Worm (Caenorhabditis elegans) whole organism, L2 larva: ENCODE data around the gene slc-25A18.1.
A peak's percentile ranks its signal among the peaks of the same experiment; 100 is the strongest.

Experiments
- C34F6.9 ChIP-seq: fragments of 150-350 bp; optimal IDR thresholded peaks from 2 replicates; lab custom pipeline; 2014; ENCODE audit warnings: missing biosample characterization, missing genetic modification characterization
- F13H6.1 ChIP-seq: sonication (generic microtip); optimal IDR thresholded peaks from 2 replicates; lab custom pipeline; 2016; ENCODE audit warnings: missing genetic modification characterization, missing compliant biosample characterization
- R02D3.7 ChIP-seq: fragments of 150-350 bp; optimal IDR thresholded peaks from 2 replicates; lab custom pipeline; 2014; ENCODE audit warnings: missing biosample characterization, missing genetic modification characterization
- Y55F3AM.14 ChIP-seq: fragments of 200-800 bp; sonication (Bioruptor generic); optimal IDR thresholded peaks from 2 replicates; lab custom pipeline; 2018; ENCODE audit warnings: mild to moderate bottlenecking, missing genetic modification characterization, missing compliant biosample characterization
- ZK546.5 ChIP-seq: sonication (generic microtip); optimal IDR thresholded peaks from 2 replicates; lab custom pipeline; 2017; ENCODE audit warnings: missing biosample characterization, missing genetic modification characterization
- alr-1 ChIP-seq: fragments of 150-350 bp; optimal IDR thresholded peaks from 2 replicates; lab custom pipeline; 2014; ENCODE audit warnings: missing biosample characterization, missing genetic modification characterization
- aly-2 ChIP-seq: fragments of 150-350 bp; optimal IDR thresholded peaks from 2 replicates; lab custom pipeline; 2014; ENCODE audit warnings: missing biosample characterization, missing genetic modification characterization
- ama-1 ChIP-seq: fragments of 150-350 bp; optimal IDR thresholded peaks from 2 replicates; lab custom pipeline; 2018; ENCODE audit warnings: inconsistent platforms
- blmp-1 ChIP-seq: sonication (generic microtip); optimal IDR thresholded peaks from 2 replicates; lab custom pipeline; 2017; ENCODE audit warnings: missing genetic modification characterization, mild to moderate bottlenecking, missing compliant biosample characterization, antibody characterized with exemption, moderate library complexity; ENCODE audit not compliant: insufficient read depth
- ceh-16 ChIP-seq: fragments of 150-350 bp; optimal IDR thresholded peaks from 2 replicates; lab custom pipeline; 2014; ENCODE audit warnings: missing biosample characterization, missing genetic modification characterization
- ceh-82 ChIP-seq: fragments of 150-350 bp; optimal IDR thresholded peaks from 2 replicates; lab custom pipeline; 2014; ENCODE audit warnings: missing biosample characterization, missing genetic modification characterization
- crh-2 ChIP-seq: sonication (generic microtip); optimal IDR thresholded peaks from 2 replicates; lab custom pipeline; 2017; ENCODE audit warnings: missing biosample characterization, missing genetic modification characterization
- dmd-4 ChIP-seq: sonication (generic microtip); optimal IDR thresholded peaks from 2 replicates; lab custom pipeline; 2017; ENCODE audit warnings: missing biosample characterization, missing genetic modification characterization
- egl-27 ChIP-seq: sonication (generic microtip); optimal IDR thresholded peaks from 3 replicates; lab custom pipeline; 2017; ENCODE audit warnings: missing biosample characterization, missing genetic modification reagents, missing genetic modification characterization
- elt-1 ChIP-seq: fragments of 150-350 bp; optimal IDR thresholded peaks from 2 replicates; lab custom pipeline; 2014; ENCODE audit warnings: missing biosample characterization, missing genetic modification characterization
- elt-3 ChIP-seq: sonication (generic microtip); optimal IDR thresholded peaks from 2 replicates; lab custom pipeline; 2017; ENCODE audit warnings: missing biosample characterization, missing genetic modification characterization
- fos-1 ChIP-seq: fragments of 150-350 bp; optimal IDR thresholded peaks from 2 replicates; lab custom pipeline; 2014; ENCODE audit warnings: missing biosample characterization, missing genetic modification characterization
- gmeb-1 ChIP-seq: fragments of 150-350 bp; optimal IDR thresholded peaks from 2 replicates; lab custom pipeline; 2014; ENCODE audit warnings: missing biosample characterization, missing genetic modification characterization
- lin-11 ChIP-seq: fragments of 150-350 bp; sonication (generic microtip); optimal IDR thresholded peaks from 2 replicates; lab custom pipeline; 2014; ENCODE audit warnings: missing biosample characterization, missing genetic modification characterization, inconsistent platforms, mixed read lengths
- lin-13 ChIP-seq: fragments of 150-350 bp; optimal IDR thresholded peaks from 2 replicates; lab custom pipeline; 2014; ENCODE audit warnings: missing biosample characterization, missing genetic modification reagents, missing genetic modification characterization
- lin-39 ChIP-seq: fragments of 150-350 bp; optimal IDR thresholded peaks from 2 replicates; lab custom pipeline; 2014; ENCODE audit warnings: missing biosample characterization, missing genetic modification reagents, missing genetic modification characterization
- lsy-2 ChIP-seq, 2 experiments: fragments of 150-350 bp in 1 of 2; sonication (generic microtip) in 1 of 2; optimal IDR thresholded peaks; 2 replicates each; lab custom pipeline; 2014 to 2017; ENCODE audit warnings: missing biosample characterization in 2 of 2, missing genetic modification characterization in 2 of 2
- mab-5 ChIP-seq: fragments of 150-350 bp; optimal IDR thresholded peaks from 2 replicates; lab custom pipeline; 2014; ENCODE audit warnings: missing biosample characterization, missing genetic modification characterization
- mbf-1 ChIP-seq: sonication (generic microtip); optimal IDR thresholded peaks from 2 replicates; lab custom pipeline; 2017; ENCODE audit warnings: missing biosample characterization, missing genetic modification characterization
- mdl-1 ChIP-seq, 2 experiments: fragments of 150-350 bp in 1 of 2; sonication (generic microtip) in 1 of 2; optimal IDR thresholded peaks; 2 replicates each; lab custom pipeline; 2017; ENCODE audit warnings: missing biosample characterization in 2 of 2, missing genetic modification characterization in 2 of 2
- nhr-10 ChIP-seq: sonication (generic microtip); optimal IDR thresholded peaks from 2 replicates; lab custom pipeline; 2017; ENCODE audit warnings: missing biosample characterization, missing genetic modification characterization
- nhr-11 ChIP-seq: fragments of 150-350 bp; optimal IDR thresholded peaks from 2 replicates; lab custom pipeline; 2014; ENCODE audit warnings: missing biosample characterization, missing genetic modification characterization
- nhr-12 ChIP-seq: fragments of 150-350 bp; optimal IDR thresholded peaks from 2 replicates; lab custom pipeline; 2014; ENCODE audit warnings: missing biosample characterization, missing genetic modification characterization
- nhr-129 ChIP-seq: fragments of 150-350 bp; optimal IDR thresholded peaks from 2 replicates; lab custom pipeline; 2014; ENCODE audit warnings: missing biosample characterization, missing genetic modification characterization
- nhr-21 ChIP-seq: fragments of 150-350 bp; optimal IDR thresholded peaks from 2 replicates; lab custom pipeline; 2014; ENCODE audit warnings: missing biosample characterization, missing genetic modification characterization
- nhr-23 ChIP-seq: fragments of 150-350 bp; optimal IDR thresholded peaks from 2 replicates; lab custom pipeline; 2014; ENCODE audit warnings: missing biosample characterization, missing genetic modification reagents, missing genetic modification characterization
- nhr-237 ChIP-seq: fragments of 150-350 bp; optimal IDR thresholded peaks from 2 replicates; lab custom pipeline; 2014; ENCODE audit warnings: missing biosample characterization, missing genetic modification characterization
- nhr-25 ChIP-seq: fragments of 150-350 bp; sonication (generic microtip); optimal IDR thresholded peaks from 3 replicates; lab custom pipeline; 2014; ENCODE audit warnings: missing biosample characterization, missing genetic modification characterization
- nhr-6 ChIP-seq: fragments of 150-350 bp; optimal IDR thresholded peaks from 2 replicates; lab custom pipeline; 2014; ENCODE audit warnings: missing biosample characterization, missing genetic modification characterization
- nhr-77 ChIP-seq: fragments of 150-350 bp; optimal IDR thresholded peaks from 2 replicates; lab custom pipeline; 2014; ENCODE audit warnings: missing biosample characterization, missing genetic modification characterization
- peb-1 ChIP-seq: fragments of 150-350 bp; optimal IDR thresholded peaks from 2 replicates; lab custom pipeline; 2014; ENCODE audit warnings: missing biosample characterization, missing genetic modification characterization
- sem-4 ChIP-seq: fragments of 150-350 bp; optimal IDR thresholded peaks from 2 replicates; lab custom pipeline; 2014; ENCODE audit warnings: missing biosample characterization, missing genetic modification reagents, missing genetic modification characterization
- skn-1 ChIP-seq: sonication (generic microtip); optimal IDR thresholded peaks from 2 replicates; lab custom pipeline; 2017; ENCODE audit warnings: missing biosample characterization, missing genetic modification characterization
- sma-3 ChIP-seq: sonication (generic microtip); optimal IDR thresholded peaks from 2 replicates; lab custom pipeline; 2016; ENCODE audit warnings: missing genetic modification reagents, missing genetic modification characterization, missing compliant biosample characterization
- sma-9 ChIP-seq, 2 experiments: fragments of 150-350 bp in 1 of 2; sonication (generic microtip) in 1 of 2; optimal IDR thresholded peaks; 2 replicates each; lab custom pipeline; 2014 to 2016; ENCODE audit warnings: missing genetic modification characterization in 2 of 2, mild to moderate bottlenecking in 1 of 2, missing biosample characterization in 1 of 2, missing compliant biosample characterization in 1 of 2, missing genetic modification reagents in 1 of 2, moderate library complexity in 1 of 2
- snpc-4 ChIP-seq: fragments of 150-350 bp; optimal IDR thresholded peaks from 2 replicates; lab custom pipeline; 2014; ENCODE audit warnings: missing biosample characterization, missing genetic modification characterization
- unc-39 ChIP-seq: fragments of 150-350 bp; optimal IDR thresholded peaks from 2 replicates; lab custom pipeline; 2014; ENCODE audit warnings: missing biosample characterization, missing genetic modification characterization
- unc-55 ChIP-seq: fragments of 150-350 bp; sonication (generic microtip); optimal IDR thresholded peaks from 3 replicates; lab custom pipeline; 2014; ENCODE audit warnings: missing biosample characterization, missing genetic modification reagents, missing genetic modification characterization
- unc-62 ChIP-seq: fragments of 150-350 bp; optimal IDR thresholded peaks from 2 replicates; lab custom pipeline; 2014; ENCODE audit warnings: missing biosample characterization, missing genetic modification reagents, missing genetic modification characterization
- zag-1 ChIP-seq: fragments of 150-350 bp; optimal IDR thresholded peaks from 2 replicates; lab custom pipeline; 2014; ENCODE audit warnings: missing biosample characterization, missing genetic modification characterization
- ztf-1 ChIP-seq: fragments of 200-800 bp; sonication (Bioruptor generic); conservative IDR thresholded peaks from 2 replicates; pipeline ENCODE4 v1.3.6; 2022; ENCODE audit warnings: missing genetic modification characterization, missing compliant biosample characterization
- ztf-11 ChIP-seq: sonication (generic microtip); optimal IDR thresholded peaks from 2 replicates; lab custom pipeline; 2017; ENCODE audit warnings: missing biosample characterization, missing genetic modification characterization
- ztf-4 ChIP-seq: fragments of 150-350 bp; optimal IDR thresholded peaks from 2 replicates; lab custom pipeline; 2014; ENCODE audit warnings: missing biosample characterization, missing genetic modification characterization

Gene slc-25A18.1

DNA sequence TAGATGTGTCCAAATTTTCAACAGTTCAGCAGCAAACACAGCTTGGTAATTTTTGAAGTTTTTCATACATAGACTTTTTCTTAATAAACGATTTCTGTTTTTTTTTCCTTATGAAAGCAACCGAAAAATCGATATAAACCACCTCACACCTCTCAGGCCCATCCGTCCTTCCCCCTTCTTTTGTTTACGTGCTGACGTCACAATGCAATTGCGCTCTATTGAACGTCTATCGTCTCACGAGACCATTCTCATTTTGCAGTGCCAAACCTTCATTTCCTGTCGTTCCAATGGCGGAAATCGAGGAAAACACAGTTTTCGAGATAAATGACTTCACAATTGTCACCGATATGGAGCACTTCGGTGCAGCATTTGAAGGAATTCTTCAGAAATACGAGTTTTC is 20.5 kb downstream of the slc-25A18.1 start, which contains the start of gene rbg-1:
Gene rbg-1, plus strand, starts transcription at position 260 of the 400 bp plus-strand sequence.
- TF ChIP-seq nhr-25 (tag; lab: Kevin White, UChicago) (peak; percentile 61), nhr-6 (tag; lab: Kevin White, UChicago) (peak; percentile 64), ceh-82 (tag; lab: Kevin White, UChicago) (no peak), sma-3 (peak; percentile 59), nhr-21 (peak; percentile 30), mdl-1 (tag; optimal IDR thresholded peaks at IDR 0.05; lab: Kevin White, UChicago) (peak in 1 of 2 experiments; percentile 28), ama-1 (lab: Kevin White, UChicago) (no peak), crh-2 (tag; lab: Kevin White, UChicago) (peak; percentile 96), Y55F3AM.14 (GFP tag; lab: Kevin White, UChicago) (no peak), nhr-11 (no peak), ztf-11 (tag; lab: Kevin White, UChicago) (no peak), mab-5 (tag; lab: Kevin White, UChicago) (no peak), dmd-4 (no peak), R02D3.7 (tag; lab: Kevin White, UChicago) (no peak), gmeb-1 (tag; lab: Kevin White, UChicago) (peak; percentile 52), sem-4 (peak; percentile 18), nhr-77 (tag; lab: Kevin White, UChicago) (no peak), sma-9 (GFP tag; optimal IDR thresholded peaks at IDR 0.05; lab: Kevin White, UChicago) (peak; percentile 64), sma-9 (tag; optimal IDR thresholded peaks at IDR 0.05; lab: Kevin White, UChicago) (no peak), lin-11 (peak; percentile 66), elt-1 (tag; lab: Kevin White, UChicago) (no peak), ztf-4 (tag; lab: Kevin White, UChicago) (peak; percentile 21), F13H6.1 (tag; lab: Kevin White, UChicago) (peak; percentile 48), alr-1 (tag; lab: Kevin White, UChicago) (no peak), skn-1 (tag; lab: Kevin White, UChicago) (no peak), lin-13 (GFP tag; lab: Kevin White, UChicago) (peak; percentile 75), mbf-1 (tag; lab: Kevin White, UChicago) (no peak), nhr-23 (tag; lab: Kevin White, UChicago) (no peak), nhr-12 (tag; lab: Kevin White, UChicago) (no peak), lin-39 (no peak), egl-27 (no peak), unc-62 (GFP tag; lab: Kevin White, UChicago) (no peak), peb-1 (tag; lab: Kevin White, UChicago) (no peak), fos-1 (tag; lab: Kevin White, UChicago) (peak; percentile 79), blmp-1 (tag; lab: Kevin White, UChicago) (no peak), lsy-2 (tag; optimal IDR thresholded peaks at IDR 0.05; lab: Kevin White, UChicago) (peak; percentile 33 to 75), unc-39 (tag; lab: Kevin White, UChicago) (no peak), unc-55 (peak; percentile 72), nhr-237 (tag; lab: Kevin White, UChicago) (no peak), C34F6.9 (tag; lab: Kevin White, UChicago) (peak; percentile 93), elt-3 (tag; lab: Kevin White, UChicago) (no peak), snpc-4 (tag; lab: Kevin White, UChicago) (peak; percentile 56), ceh-16 (tag; lab: Kevin White, UChicago) (no peak), zag-1 (tag; lab: Kevin White, UChicago) (peak; percentile 23), ztf-1 (GFP tag; lab: Robert Waterston, UW) (no peak), aly-2 (tag; lab: Kevin White, UChicago) (no peak), nhr-10 (tag; lab: Kevin White, UChicago) (no peak), ZK546.5 (tag; lab: Kevin White, UChicago) (no peak), nhr-129 (tag; lab: Kevin White, UChicago) (peak; percentile 92)
